Worm (Caenorhabditis elegans): ENCODE data around the gene fbxb-88.

ce11 chrII:4805799-4806198 lies 21.9 kb downstream of the fbxb-88 start:
- TF ChIP-seq flt-1 (GFP tag; IDR thresholded peaks at IDR 0.05) = no peak
- TF ChIP-seq ref-1 (GFP tag; conservative IDR thresholded peaks at IDR 0.05) = no peak
- TF ChIP-seq ztf-23 (GFP tag; IDR thresholded peaks at IDR 0.05) = no peak
